Fruit fly (Drosophila melanogaster): Measurements from ENCODE around the gene CG15042.

The CG15042 gene

dm6 chrX:18499679-18500187 is 28.3 kb downstream of the CG15042 start, which contains the start of the genes Pgant7 and Xrcc2 (continued):
- TF ChIP-seq CG1832 (GFP tag; optimal IDR thresholded peaks at IDR 0.05) (no peak), CG6791 (GFP tag; IDR thresholded peaks at IDR 0.05; ENCODE audit: partially characterized antibody) (peak; percentile 69; the same call in 2 of the 3 replicates), MBD-R2 (GFP tag; IDR thresholded peaks at IDR 0.05) (peak; percentile 65; the same call in 1 of the 2 replicates), nerfin-2 (GFP tag; IDR thresholded peaks at IDR 0.05; ENCODE audit: partially characterized antibody) (peak; percentile 82), CTCF (GFP tag; optimal IDR thresholded peaks at IDR 0.05) (peak; percentile 10), Ravus (GFP tag; IDR thresholded peaks at IDR 0.05) (no peak), tna (GFP tag; IDR thresholded peaks at IDR 0.05; ENCODE audit: partially characterized antibody) (peak; percentile 59; the same call in 1 of the 2 replicates), CG15479 (GFP tag; optimal IDR thresholded peaks at IDR 0.05) (peak; percentile 14), rib (GFP tag; IDR thresholded peaks at IDR 0.05) (no peak), CG17361 (GFP tag; IDR thresholded peaks at IDR 0.05) (no peak), lab (GFP tag; optimal IDR thresholded peaks at IDR 0.05) (no peak), pita (GFP tag; optimal IDR thresholded peaks at IDR 0.05) (peak; percentile 25), sug (tag; optimal IDR thresholded peaks at IDR 0.05) (peak; percentile 7), sna (GFP tag; IDR thresholded peaks at IDR 0.05; ENCODE audit: partially characterized antibody) (peak; percentile 76), pho (GFP tag; optimal IDR thresholded peaks at IDR 0.05) (no peak), CG9215 (GFP tag; IDR thresholded peaks at IDR 0.05) (no peak), hbn (GFP tag; IDR thresholded peaks at IDR 0.05; ENCODE audit: partially characterized antibody) (0 out of 2 replicates have a peak, but pooled peaks have one; percentile 35), Myb (GFP tag; optimal IDR thresholded peaks at IDR 0.05) (peak; percentile 7), D (optimal IDR thresholded peaks at IDR 0.05) (peak; percentile 77), D (GFP tag; optimal IDR thresholded peaks at IDR 0.05) (no peak), Deaf1 (tag; optimal IDR thresholded peaks at IDR 0.05) (peak; percentile 8), trem (tag; optimal IDR thresholded peaks at IDR 0.05) (peak; percentile 56), gfzf (GFP tag; optimal IDR thresholded peaks at IDR 0.05) (peak; percentile 88), CG14965 (GFP tag; optimal IDR thresholded peaks at IDR 0.05; ENCODE audit: borderline replicate concordance) (no peak), ato (GFP tag; IDR thresholded peaks at IDR 0.05; ENCODE audit: partially characterized antibody) (peak; percentile 44; the same call in 1 of the 2 replicates), inv (GFP tag; IDR thresholded peaks at IDR 0.05; ENCODE audit: partially characterized antibody) (peak; percentile 32; the same call in 1 of the 2 replicates), CG8388 (GFP tag; optimal IDR thresholded peaks at IDR 0.05) (no peak), chinmo (GFP tag; IDR thresholded peaks at IDR 0.05; ENCODE audit: partially characterized antibody) (0 out of 4 replicates have a peak, but pooled peaks have one; percentile 62), CG12104 (GFP tag; optimal IDR thresholded peaks at IDR 0.05) (no peak)

dm6 chrX:18494165-18494740 is 33.8 kb downstream of the CG15042 start, which contains the start of gene CG15043:
Gene CG15043, minus strand, starts transcription at chrX:18494168.
- TF ChIP-seq gcm2 (GFP tag; optimal IDR thresholded peaks at IDR 0.05) (no peak), CG33557 (GFP tag; optimal IDR thresholded peaks at IDR 0.05) (no peak), CG5245 (GFP tag; optimal IDR thresholded peaks at IDR 0.05) (no peak), CG14667 (GFP tag; IDR thresholded peaks at IDR 0.05) (0 out of 2 replicates have a peak, but pooled peaks have one; percentile 32), CG1602 (GFP tag; optimal IDR thresholded peaks at IDR 0.05) (no peak), Awh (GFP tag; IDR thresholded peaks at IDR 0.05) (no peak), BEAF-32 (GFP tag; optimal IDR thresholded peaks at IDR 0.05) (no peak), fru (optimal IDR thresholded peaks at IDR 0.05) (no peak), CG12155 (GFP tag; optimal IDR thresholded peaks at IDR 0.05) (peak; percentile 14), CG8089 (GFP tag; optimal IDR thresholded peaks at IDR 0.05) (no peak), inv (GFP tag; IDR thresholded peaks at IDR 0.05; ENCODE audit: partially characterized antibody) (no peak), CG9727 (GFP tag; optimal IDR thresholded peaks at IDR 0.05) (peak; percentile 12), Fer3 (tag; optimal IDR thresholded peaks at IDR 0.05) (peak; percentile 56), row (GFP tag; IDR thresholded peaks at IDR 0.05) (peak; percentile 70), Atf6 (GFP tag; IDR thresholded peaks at IDR 0.05) (peak; percentile 49; the same call in 1 of the 2 replicates), Antp (GFP tag; optimal IDR thresholded peaks at IDR 0.05) (peak; percentile 50), sim (GFP tag; IDR thresholded peaks at IDR 0.05) (no peak), cwo (GFP tag; optimal IDR thresholded peaks at IDR 0.05) (peak; percentile 44), CG12104 (GFP tag; optimal IDR thresholded peaks at IDR 0.05) (no peak), CG3065 (GFP tag; optimal IDR thresholded peaks at IDR 0.05) (no peak), CoRest (tag; optimal IDR thresholded peaks at IDR 0.05) (no peak), jigr1 (GFP tag; IDR thresholded peaks at IDR 0.05) (no peak), sug (tag; optimal IDR thresholded peaks at IDR 0.05) (peak; percentile 22), pfk (GFP tag; optimal IDR thresholded peaks at IDR 0.05) (no peak)
